Worm (Caenorhabditis elegans): ENCODE data around the gene ssq-3.

ssq-3 gene

ce11 chrIV:7133140-7133539 lies 21.7 kb downstream of the ssq-3 start, which contains the start of gene cyn-12:
Gene cyn-12, minus strand, starts transcription at chrIV:7133217.
- TF ChIP-seq T22C8.4 (GFP tag; IDR thresholded peaks at IDR 0.05) (peak; percentile 42; the same call in 1 of the 2 replicates), flt-1 (GFP tag; IDR thresholded peaks at IDR 0.05) (no peak)

DNA sequence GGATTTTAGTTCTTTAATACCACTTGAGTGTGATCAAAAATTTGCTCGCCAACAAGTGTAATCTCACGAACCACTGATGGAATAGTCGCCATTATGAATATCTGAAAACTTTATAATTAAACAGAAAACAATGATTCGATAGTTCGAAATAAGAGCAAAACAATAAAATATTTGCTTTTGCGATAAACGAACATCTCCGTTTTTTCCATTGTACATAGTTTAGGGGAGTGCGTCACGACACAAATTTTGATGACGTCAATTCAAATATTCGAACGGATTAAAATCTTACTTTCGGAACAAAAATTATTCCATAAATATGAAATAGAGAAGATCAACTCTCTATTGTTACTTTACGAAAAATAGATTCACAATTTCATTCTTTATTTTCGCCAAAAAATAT lies 22.6 kb downstream of the ssq-3 start, which contains the start of gene mutd-1:
mutd-1 (minus strand) TSS at position 101 of the 400 bp plus-strand sequence.
- TF ChIP-seq flt-1 (GFP tag; IDR thresholded peaks at IDR 0.05) (no peak), ref-1 (GFP tag; conservative IDR thresholded peaks at IDR 0.05) (no peak), cog-1 (tag; optimal IDR thresholded peaks at IDR 0.05) (no peak), med-1 (GFP tag; optimal IDR thresholded peaks at IDR 0.05; ENCODE audit: insufficient read depth) (no peak), ztf-29 (GFP tag; IDR thresholded peaks at IDR 0.05) (no peak), ztf-23 (GFP tag; IDR thresholded peaks at IDR 0.05) (no peak), klf-2 (GFP tag; conservative IDR thresholded peaks at IDR 0.05) (no peak)

- TF ChIP-seq T22C8.4 (GFP tag; IDR thresholded peaks at IDR 0.05) (no peak), tab-1 (GFP tag; IDR thresholded peaks at IDR 0.05) (no peak), flt-1 (GFP tag; IDR thresholded peaks at IDR 0.05) (no peak), ztf-29 (GFP tag; IDR thresholded peaks at IDR 0.05) (no peak), cog-1 (tag; optimal IDR thresholded peaks at IDR 0.05) (no peak), med-1 (GFP tag; optimal IDR thresholded peaks at IDR 0.05; ENCODE audit: insufficient read depth) (no peak), klf-2 (GFP tag; conservative IDR thresholded peaks at IDR 0.05) (no peak), ref-1 (GFP tag; conservative IDR thresholded peaks at IDR 0.05) (no peak), ztf-23 (GFP tag; IDR thresholded peaks at IDR 0.05) (no peak)
Observed at ce11 chrIV:7139143-7139542, 27.7 kb downstream of the ssq-3 start.

ce11 chrIV:7144670-7145257 lies 33.4 kb downstream of the ssq-3 start, which contains the start of gene hecd-1:
Gene hecd-1, minus strand, starts transcription at chrIV:7144720.
- no peak for TF ChIP-seq klf-2 (GFP tag; conservative IDR thresholded peaks at IDR 0.05)
- no peak for TF ChIP-seq cog-1 (tag; optimal IDR thresholded peaks at IDR 0.05)
- no peak for TF ChIP-seq ztf-23 (GFP tag; IDR thresholded peaks at IDR 0.05)
- no peak for TF ChIP-seq tab-1 (GFP tag; IDR thresholded peaks at IDR 0.05)
- TF ChIP-seq med-1 (GFP tag; optimal IDR thresholded peaks at IDR 0.05; ENCODE audit: insufficient read depth) = no peak
- TF ChIP-seq ref-1 (GFP tag; conservative IDR thresholded peaks at IDR 0.05) = no peak
- no peak for TF ChIP-seq ztf-29 (GFP tag; IDR thresholded peaks at IDR 0.05)
- no peak for TF ChIP-seq T22C8.4 (GFP tag; IDR thresholded peaks at IDR 0.05)
- TF ChIP-seq flt-1 (GFP tag; IDR thresholded peaks at IDR 0.05) = no peak

DNA sequence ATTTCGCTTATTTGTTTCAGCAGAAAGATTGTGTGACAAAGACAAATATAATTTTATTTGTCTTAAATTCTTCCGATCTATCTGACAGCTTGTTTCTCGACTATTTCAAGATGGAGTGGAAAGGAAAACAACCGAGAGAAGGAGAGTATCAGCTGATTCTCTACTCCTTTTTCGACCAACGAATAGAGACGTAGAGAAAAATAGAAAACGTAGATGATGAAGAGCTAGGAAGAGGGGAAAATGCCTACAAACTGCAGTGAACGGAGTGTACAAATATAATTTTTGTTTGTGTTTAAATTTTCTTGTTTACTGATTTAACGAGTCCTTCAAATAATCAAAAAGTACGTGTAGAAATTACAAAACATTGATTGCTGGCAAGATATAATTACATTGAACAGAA lies 36.3 kb downstream of the ssq-3 start:
- no peak for TF ChIP-seq ztf-29 (GFP tag; IDR thresholded peaks at IDR 0.05)
- TF ChIP-seq klf-2 (GFP tag; conservative IDR thresholded peaks at IDR 0.05) = no peak
- TF ChIP-seq ref-1 (GFP tag; conservative IDR thresholded peaks at IDR 0.05) = no peak
- TF ChIP-seq T22C8.4 (GFP tag; IDR thresholded peaks at IDR 0.05) = no peak
- TF ChIP-seq cog-1 (tag; optimal IDR thresholded peaks at IDR 0.05) = no peak
- TF ChIP-seq med-1 (GFP tag; optimal IDR thresholded peaks at IDR 0.05; ENCODE audit: insufficient read depth) = no peak
- TF ChIP-seq ztf-23 (GFP tag; IDR thresholded peaks at IDR 0.05) = no peak
- no peak for TF ChIP-seq tab-1 (GFP tag; IDR thresholded peaks at IDR 0.05)
- TF ChIP-seq flt-1 (GFP tag; IDR thresholded peaks at IDR 0.05) = no peak

ce11 chrIV:7149020-7149601 lies 37.7 kb downstream of the ssq-3 start, which contains the start of gene C34D4.4:
Gene C34D4.4, plus strand, starts transcription at chrIV:7149361.
- TF ChIP-seq med-1 (GFP tag; optimal IDR thresholded peaks at IDR 0.05; ENCODE audit: insufficient read depth) = no peak

DNA sequence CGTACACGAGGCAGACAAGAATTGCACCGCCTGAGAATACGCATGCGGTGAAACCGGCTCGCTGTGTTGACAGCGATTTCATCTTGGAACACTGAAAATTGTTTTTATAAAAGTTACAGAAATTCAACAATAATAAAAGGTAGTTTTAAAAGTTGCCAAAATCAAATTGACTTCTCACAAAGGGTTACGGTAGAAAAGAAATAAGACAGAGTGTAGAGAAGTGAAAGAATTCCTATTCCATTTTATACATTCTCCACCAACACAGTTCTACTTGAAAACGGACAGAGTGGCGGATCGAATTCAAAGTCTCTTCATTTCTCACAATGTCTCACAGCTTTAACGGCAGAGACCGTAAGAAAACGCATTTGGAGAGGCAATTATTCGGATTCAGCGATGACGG lies 41.0 kb downstream of the ssq-3 start, which contains the start of gene col-113:
col-113 (minus strand) TSS at position 101 of the 400 bp plus-strand sequence.
- no peak for TF ChIP-seq ref-1 (GFP tag; conservative IDR thresholded peaks at IDR 0.05)
- TF ChIP-seq flt-1 (GFP tag; IDR thresholded peaks at IDR 0.05) = no peak
- no peak for TF ChIP-seq cog-1 (tag; optimal IDR thresholded peaks at IDR 0.05)
- TF ChIP-seq tab-1 (GFP tag; IDR thresholded peaks at IDR 0.05) = no peak
- no peak for TF ChIP-seq med-1 (GFP tag; optimal IDR thresholded peaks at IDR 0.05; ENCODE audit: insufficient read depth)
- no peak for TF ChIP-seq T22C8.4 (GFP tag; IDR thresholded peaks at IDR 0.05)
- no peak for TF ChIP-seq ztf-23 (GFP tag; IDR thresholded peaks at IDR 0.05)
- TF ChIP-seq ztf-29 (GFP tag; IDR thresholded peaks at IDR 0.05) = no peak
- TF ChIP-seq klf-2 (GFP tag; conservative IDR thresholded peaks at IDR 0.05) = no peak

ce11 chrIV:7153362-7153761 lies 42.0 kb downstream of the ssq-3 start, which contains the start of gene C34D4.3:
Gene C34D4.3, plus strand, starts transcription at chrIV:7153662.
- TF ChIP-seq flt-1 (GFP tag; IDR thresholded peaks at IDR 0.05) = no peak
- TF ChIP-seq ztf-29 (GFP tag; IDR thresholded peaks at IDR 0.05) = no peak
- TF ChIP-seq klf-2 (GFP tag; conservative IDR thresholded peaks at IDR 0.05) = no peak
- TF ChIP-seq ztf-23 (GFP tag; IDR thresholded peaks at IDR 0.05) = no peak
- no peak for TF ChIP-seq T22C8.4 (GFP tag; IDR thresholded peaks at IDR 0.05)
- no peak for TF ChIP-seq cog-1 (tag; optimal IDR thresholded peaks at IDR 0.05)
- TF ChIP-seq ref-1 (GFP tag; conservative IDR thresholded peaks at IDR 0.05) = no peak
- TF ChIP-seq tab-1 (GFP tag; IDR thresholded peaks at IDR 0.05) = no peak
- TF ChIP-seq med-1 (GFP tag; optimal IDR thresholded peaks at IDR 0.05; ENCODE audit: insufficient read depth) = no peak

- TF ChIP-seq flt-1 (GFP tag; IDR thresholded peaks at IDR 0.05) (no peak), T22C8.4 (GFP tag; IDR thresholded peaks at IDR 0.05) (no peak), med-1 (GFP tag; optimal IDR thresholded peaks at IDR 0.05; ENCODE audit: insufficient read depth) (no peak), ref-1 (GFP tag; conservative IDR thresholded peaks at IDR 0.05) (no peak), ztf-23 (GFP tag; IDR thresholded peaks at IDR 0.05) (no peak), klf-2 (GFP tag; conservative IDR thresholded peaks at IDR 0.05) (no peak), ztf-29 (GFP tag; IDR thresholded peaks at IDR 0.05) (no peak), tab-1 (GFP tag; IDR thresholded peaks at IDR 0.05) (no peak), cog-1 (tag; optimal IDR thresholded peaks at IDR 0.05) (no peak)
Observed at ce11 chrIV:7154356-7154755, 43.0 kb downstream of the ssq-3 start, which contains the start of gene C34D4.2. Gene C34D4.2, plus strand, starts transcription at chrIV:7154656.

DNA sequence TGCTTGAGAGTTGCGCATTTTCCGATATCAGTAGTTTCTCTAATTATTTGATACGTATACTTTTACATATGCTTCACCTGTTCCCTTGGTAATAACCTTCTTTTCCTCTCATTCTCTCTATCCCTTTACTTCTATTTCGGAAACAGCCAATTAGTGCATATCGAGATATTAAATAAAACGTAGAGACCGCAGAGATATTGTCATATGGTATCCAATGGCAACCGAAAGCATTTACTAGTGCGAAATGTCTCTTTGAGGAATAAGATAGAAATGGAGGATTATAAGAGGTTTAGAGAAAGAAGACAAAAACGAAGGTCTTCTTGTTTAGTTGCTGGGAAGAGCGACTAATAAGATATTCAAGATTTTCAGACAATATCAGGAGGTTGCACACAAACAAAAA lies 45.0 kb downstream of the ssq-3 start, which contains the start of gene maph-9:
maph-9 (plus strand) TSS at position 273 of the 400 bp plus-strand sequence.
- no peak for TF ChIP-seq tab-1 (GFP tag; IDR thresholded peaks at IDR 0.05)
- no peak for TF ChIP-seq ref-1 (GFP tag; conservative IDR thresholded peaks at IDR 0.05)
- no peak for TF ChIP-seq cog-1 (tag; optimal IDR thresholded peaks at IDR 0.05)
- TF ChIP-seq T22C8.4 (GFP tag; IDR thresholded peaks at IDR 0.05) = no peak
- no peak for TF ChIP-seq med-1 (GFP tag; optimal IDR thresholded peaks at IDR 0.05; ENCODE audit: insufficient read depth)
- TF ChIP-seq klf-2 (GFP tag; conservative IDR thresholded peaks at IDR 0.05) = no peak
- no peak for TF ChIP-seq flt-1 (GFP tag; IDR thresholded peaks at IDR 0.05)
- no peak for TF ChIP-seq ztf-23 (GFP tag; IDR thresholded peaks at IDR 0.05)
